Worm (Caenorhabditis elegans): ENCODE results near the gene M106.2.

Gene M106.2

ce11 chrII:10798429-10798893 is 51.3 kb downstream of the M106.2 start, which contains the start of gene npp-19:
Gene npp-19, minus strand, starts transcription at chrII:10798479.
- no peak for TF ChIP-seq chd-7 (tag; optimal IDR thresholded peaks at IDR 0.05)
- peak; percentile 1 for TF ChIP-seq pha-4 (tag; optimal IDR thresholded peaks at IDR 0.05)
- peak; percentile 42 for TF ChIP-seq snpc-1.3 (tag; optimal IDR thresholded peaks at IDR 0.05; ENCODE audit: insufficient read depth)
- peak; percentile 33 to 97 (median 56) for TF ChIP-seq lin-35 (GFP tag; optimal IDR thresholded peaks at IDR 0.05)
- no peak for TF ChIP-seq ekl-4 (GFP tag; IDR thresholded peaks at IDR 0.05)
- peak; percentile 52 for TF ChIP-seq lin-40 (tag; optimal IDR thresholded peaks at IDR 0.05)
- no peak for TF ChIP-seq F22D6.2 (tag; optimal IDR thresholded peaks at IDR 0.05)
- peak; percentile 90 for TF ChIP-seq efl-1 (GFP tag; optimal IDR thresholded peaks at IDR 0.05)
- peak; percentile 14; the same call in 1 of the 2 replicates for TF ChIP-seq hmg-1.2 (GFP tag; IDR thresholded peaks at IDR 0.05)
- TF ChIP-seq nfyb-1 (GFP tag; IDR thresholded peaks at IDR 0.05): 0 out of 2 replicates have a peak, but pooled peaks have one; percentile 34
- TF ChIP-seq xnd-1 (tag; optimal IDR thresholded peaks at IDR 0.05): no peak
- TF ChIP-seq dpl-1 (GFP tag; optimal IDR thresholded peaks at IDR 0.05): peak; percentile 96
- TF ChIP-seq K11D2.4 (GFP tag; IDR thresholded peaks at IDR 0.05): no peak
- no peak for TF ChIP-seq ama-1 (optimal IDR thresholded peaks at IDR 0.05)
- no peak for TF ChIP-seq ama-1 (GFP tag; optimal IDR thresholded peaks at IDR 0.05)
- peak; percentile 99 for TF ChIP-seq lin-54 (GFP tag; optimal IDR thresholded peaks at IDR 0.05)
- TF ChIP-seq F33H1.4 (GFP tag; IDR thresholded peaks at IDR 0.05): peak; percentile 47
- peak; percentile 32 for TF ChIP-seq snpc-4 (GFP tag; optimal IDR thresholded peaks at IDR 0.05)
- TF ChIP-seq snpc-4 (tag; optimal IDR thresholded peaks at IDR 0.05): no peak
- TF ChIP-seq ceh-58 (GFP tag; IDR thresholded peaks at IDR 0.05): no peak
- TF ChIP-seq madf-6 (GFP tag; IDR thresholded peaks at IDR 0.05): peak; percentile 52; the same call in 1 of the 2 replicates
- no peak for TF ChIP-seq rec-8 (tag; optimal IDR thresholded peaks at IDR 0.05)
- TF ChIP-seq F23B12.7 (tag; optimal IDR thresholded peaks at IDR 0.05; ENCODE audit: insufficient read depth): peak; percentile 52
- TF ChIP-seq cebp-1 (GFP tag; IDR thresholded peaks at IDR 0.05): no peak
- TF ChIP-seq cebp-1 (tag; optimal IDR thresholded peaks at IDR 0.05): peak; percentile 2
- peak; percentile 46 for TF ChIP-seq attf-5 (GFP tag; optimal IDR thresholded peaks at IDR 0.05)
- TF ChIP-seq hlh-26 (GFP tag; conservative IDR thresholded peaks at IDR 0.05): no peak
- TF ChIP-seq mcd-1 (GFP tag; IDR thresholded peaks at IDR 0.05): peak; percentile 55
- no peak for TF ChIP-seq C17E4.6 (GFP tag; IDR thresholded peaks at IDR 0.05)
- peak; percentile 24 for TF ChIP-seq lsl-1 (GFP tag; optimal IDR thresholded peaks at IDR 0.05)
- no peak for TF ChIP-seq ceh-27 (GFP tag; optimal IDR thresholded peaks at IDR 0.05)
- TF ChIP-seq B0261.1 (tag; optimal IDR thresholded peaks at IDR 0.05): no peak

ce11 chrII:10796194-10796593 is 53.6 kb downstream of the M106.2 start, which contains the start of gene set-14:
Gene set-14, minus strand, starts transcription at chrII:10796294.
- TF ChIP-seq madf-6 (GFP tag; IDR thresholded peaks at IDR 0.05) (peak; percentile 21; the same call in 1 of the 2 replicates), lsl-1 (GFP tag; optimal IDR thresholded peaks at IDR 0.05) (peak; percentile 18), Y56A3A.18 (GFP tag; IDR thresholded peaks at IDR 0.05) (no peak)

All from whole organism, young adult.